Worm (Caenorhabditis elegans) whole organism, young adult: ENCODE results near the gene inft-2.

Experiments used
- ama-1 ChIP-seq, 3 experiments: fragments of 150-350 bp in 1 of 3; sonication (generic microtip) in 2 of 3; optimal IDR thresholded peaks; 2 replicates each; lab custom pipeline; 2014 to 2018; ENCODE audit warnings: missing biosample characterization in 2 of 3, missing genetic modification characterization in 2 of 3, missing genetic modification reagents in 2 of 3
- him-1 ChIP-seq: sonication (generic microtip); optimal IDR thresholded peaks from 2 replicates; lab custom pipeline; 2016; ENCODE audit warnings: missing genotype, missing genetic modification reagents, missing genetic modification characterization, missing compliant biosample characterization

DNA sequence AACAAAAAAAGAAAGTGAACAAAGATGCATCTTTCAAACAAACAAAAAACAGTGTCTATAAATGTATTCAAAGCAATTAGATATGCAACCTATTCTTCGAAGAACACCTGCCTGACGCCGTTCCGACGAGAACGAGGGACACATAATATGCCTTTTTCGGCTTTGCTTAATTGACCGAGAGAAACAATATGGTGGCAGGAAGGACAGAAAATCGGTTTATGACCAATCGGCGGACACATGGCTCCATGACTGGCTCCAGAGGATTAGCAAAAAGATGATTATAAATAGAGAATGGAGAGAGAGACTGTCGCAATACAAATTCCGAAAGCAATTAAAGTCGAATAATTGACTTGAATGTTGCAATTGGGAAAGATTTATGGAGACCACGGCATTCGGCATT is 16.1 kb downstream of the inft-2 start:
- TF ChIP-seq him-1 (tag; lab: Kevin White, UChicago) (no peak), ama-1 (optimal IDR thresholded peaks at IDR 0.05; lab: Kevin White, UChicago) (no peak), ama-1 (GFP tag; optimal IDR thresholded peaks at IDR 0.05; lab: Kevin White, UChicago) (no peak)
